Worm (Caenorhabditis elegans): ENCODE data around the gene snx-14.

The snx-14 gene

DNA sequence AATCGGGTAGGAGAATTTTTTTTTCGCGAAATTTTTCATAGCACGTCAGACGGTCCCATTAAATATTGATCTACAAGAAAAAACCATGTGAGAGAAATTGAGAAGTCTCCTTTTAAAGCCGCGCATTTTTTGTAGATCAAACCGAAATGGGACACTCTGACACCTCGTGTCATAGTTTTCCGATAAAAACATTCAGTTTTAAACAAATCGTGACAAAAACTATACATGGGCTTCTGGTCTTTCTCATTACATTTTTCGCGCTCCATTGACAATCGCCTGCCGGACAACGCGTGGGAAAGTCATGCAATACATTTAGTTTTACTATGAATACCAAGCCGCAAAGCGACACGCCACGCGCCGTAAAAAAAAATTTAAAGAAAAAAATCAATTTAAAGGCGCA is 25.6 kb downstream of the snx-14 start:
- TF ChIP-seq irx-1 (tag; optimal IDR thresholded peaks at IDR 0.05) (no peak), unc-30 (tag; optimal IDR thresholded peaks at IDR 0.05) (no peak), nhr-11 (tag; optimal IDR thresholded peaks at IDR 0.05) (no peak), nhr-12 (tag; optimal IDR thresholded peaks at IDR 0.05) (no peak), dsc-1 (tag; optimal IDR thresholded peaks at IDR 0.05) (no peak), zip-4 (GFP tag; optimal IDR thresholded peaks at IDR 0.05) (no peak)

DNA sequence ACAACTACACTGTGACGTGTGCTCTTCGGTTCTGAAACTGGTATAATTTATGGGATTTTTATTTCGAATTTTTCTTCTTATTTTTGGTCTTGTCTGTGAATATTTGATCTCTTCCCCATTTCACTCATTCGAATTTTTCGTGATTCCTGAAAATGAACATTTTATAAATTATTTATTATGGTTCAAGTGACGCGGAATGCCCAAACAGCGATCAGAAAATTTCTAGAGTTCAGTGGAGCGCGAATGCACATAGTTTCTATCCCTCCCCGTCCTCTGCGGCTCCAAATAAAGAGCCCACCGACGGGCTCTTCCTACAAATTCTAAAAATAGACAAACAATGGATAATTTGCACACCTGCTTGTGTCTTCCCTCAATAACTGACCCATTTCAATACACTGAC is 27.4 kb downstream of the snx-14 start, which contains the start of gene F54F11.1:
Gene F54F11.1, plus strand, starts transcription at position 301 of the 400 bp plus-strand sequence.
- TF ChIP-seq unc-86 (tag; optimal IDR thresholded peaks at IDR 0.05) = peak; percentile 39
- TF ChIP-seq sox-4 (tag; optimal IDR thresholded peaks at IDR 0.05) = no peak

DNA sequence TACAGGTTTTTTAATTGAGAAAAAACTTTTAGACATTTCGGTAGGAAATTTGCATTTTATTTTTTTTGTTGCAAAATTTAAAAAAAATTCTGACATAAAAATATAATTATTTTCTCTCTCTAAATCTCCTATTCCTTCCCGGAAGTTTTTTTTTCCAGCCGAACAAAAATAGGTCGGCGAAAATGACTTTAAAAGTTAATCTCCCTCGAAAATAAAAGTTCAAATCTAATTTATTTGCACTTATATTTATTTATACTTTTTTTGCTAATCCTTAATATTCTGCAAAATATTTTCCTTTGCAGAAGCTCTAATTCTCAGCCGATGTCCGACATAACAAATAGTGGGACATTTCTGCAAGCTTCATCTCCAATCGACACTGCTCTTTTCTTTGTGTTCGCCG is 29.4 kb downstream of the snx-14 start, which contains the start of gene F45H10.5:
Gene F45H10.5, plus strand, starts transcription at position 301 of the 400 bp plus-strand sequence.
- no peak for TF ChIP-seq unc-130 (tag; optimal IDR thresholded peaks at IDR 0.05)
- TF ChIP-seq ets-5 (GFP tag; IDR thresholded peaks at IDR 0.05) = no peak
- no peak for TF ChIP-seq egl-13 (tag; optimal IDR thresholded peaks at IDR 0.05)
- no peak for TF ChIP-seq fkh-4 (tag; optimal IDR thresholded peaks at IDR 0.05; ENCODE audit: borderline replicate concordance)
- no peak for TF ChIP-seq C34B4.2 (tag; optimal IDR thresholded peaks at IDR 0.05)
- no peak for TF ChIP-seq unc-30 (tag; optimal IDR thresholded peaks at IDR 0.05)
- no peak for TF ChIP-seq ceh-63 (GFP tag; optimal IDR thresholded peaks at IDR 0.05)
- no peak for TF ChIP-seq fos-1 (tag; optimal IDR thresholded peaks at IDR 0.05)
- TF ChIP-seq grh-1 (GFP tag; IDR thresholded peaks at IDR 0.05) = no peak
- no peak for TF ChIP-seq dpl-1 (GFP tag; optimal IDR thresholded peaks at IDR 0.05)
- no peak for TF ChIP-seq nhr-19 (GFP tag; conservative IDR thresholded peaks at IDR 0.05)
- no peak for TF ChIP-seq alr-1 (tag; optimal IDR thresholded peaks at IDR 0.05; ENCODE audit: borderline replicate concordance)
- TF ChIP-seq rnt-1 (tag; optimal IDR thresholded peaks at IDR 0.05) = no peak
- TF ChIP-seq nhr-77 (tag; optimal IDR thresholded peaks at IDR 0.05) = no peak
- no peak for TF ChIP-seq nhr-28 (tag; optimal IDR thresholded peaks at IDR 0.05)
- no peak for TF ChIP-seq ama-1 (optimal IDR thresholded peaks at IDR 0.05)

DNA sequence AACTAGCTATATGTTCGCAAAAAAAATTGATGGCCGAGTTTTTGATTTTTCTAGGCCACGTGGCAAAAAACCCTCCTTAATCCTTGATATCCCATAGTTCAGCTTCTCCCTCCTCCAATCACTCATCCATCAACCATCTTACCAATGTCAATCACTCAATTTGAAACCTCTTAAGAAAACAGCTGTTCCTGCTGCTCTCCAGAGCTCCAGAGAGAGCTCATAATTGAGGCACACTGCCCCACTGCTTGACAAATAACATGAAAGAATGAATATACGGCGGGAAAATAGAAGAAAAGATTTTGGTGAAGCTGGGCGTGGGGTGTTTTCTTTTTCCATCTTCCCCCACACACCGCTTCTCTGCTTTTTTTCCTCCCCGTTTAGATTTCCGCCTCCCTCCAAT is 30.4 kb downstream of the snx-14 start:
- TF ChIP-seq rnt-1 (tag; optimal IDR thresholded peaks at IDR 0.05) = peak; percentile 66
- TF ChIP-seq lin-14 (GFP tag; optimal IDR thresholded peaks at IDR 0.05) = peak; percentile 43
- 0 out of 2 replicates have a peak, but pooled peaks have one; percentile 4 for TF ChIP-seq nhr-19 (GFP tag; conservative IDR thresholded peaks at IDR 0.05)
- TF ChIP-seq mdl-1 (tag; optimal IDR thresholded peaks at IDR 0.05) = no peak
- no peak for TF ChIP-seq aha-1 (tag; optimal IDR thresholded peaks at IDR 0.05)
- no peak for TF ChIP-seq tbx-2 (tag; optimal IDR thresholded peaks at IDR 0.05)
- TF ChIP-seq efl-3 (GFP tag; optimal IDR thresholded peaks at IDR 0.05) = no peak
- TF ChIP-seq nhr-77 (tag; optimal IDR thresholded peaks at IDR 0.05) = no peak
- TF ChIP-seq egl-13 (tag; optimal IDR thresholded peaks at IDR 0.05) = no peak
- TF ChIP-seq sup-37 (GFP tag; optimal IDR thresholded peaks at IDR 0.05) = no peak
- no peak for TF ChIP-seq ama-1 (optimal IDR thresholded peaks at IDR 0.05)
- no peak for TF ChIP-seq nhr-90 (tag; optimal IDR thresholded peaks at IDR 0.05; ENCODE audit: poor library complexity)
- TF ChIP-seq ztf-4 (tag; optimal IDR thresholded peaks at IDR 0.05) = no peak
- TF ChIP-seq ceh-82 (tag; optimal IDR thresholded peaks at IDR 0.05) = no peak

DNA sequence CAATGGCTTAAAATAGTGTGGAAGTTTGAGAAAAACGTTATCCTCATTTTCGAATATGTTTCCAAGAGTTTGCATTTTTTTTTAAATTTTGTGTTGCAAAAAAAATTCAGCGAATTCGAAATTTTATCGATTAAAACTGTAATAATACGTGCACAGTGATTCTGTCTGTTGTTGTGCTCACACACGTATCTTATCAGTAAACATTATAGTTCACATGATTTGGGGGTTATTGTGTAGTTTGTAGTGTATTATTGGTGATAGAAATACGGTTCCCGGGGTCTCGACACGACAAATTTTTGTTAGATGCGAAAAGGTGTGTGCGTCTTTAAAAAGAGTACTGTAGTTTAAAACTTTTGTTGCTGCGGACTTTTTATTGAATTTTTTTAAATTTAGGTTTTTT is 35.3 kb downstream of the snx-14 start, which contains the start of gene drr-1:
Gene drr-1, minus strand, starts transcription at position 183 of the 400 bp plus-strand sequence.
- no peak for TF ChIP-seq nhr-11 (tag; optimal IDR thresholded peaks at IDR 0.05)
- TF ChIP-seq skn-1 (tag; optimal IDR thresholded peaks at IDR 0.05) = no peak
- TF ChIP-seq mdl-1 (tag; optimal IDR thresholded peaks at IDR 0.05) = no peak
- TF ChIP-seq hlh-17 (GFP tag; optimal IDR thresholded peaks at IDR 0.05; ENCODE audit: borderline replicate concordance) = no peak
- peak in 1 of 2 experiments; percentile 4 for TF ChIP-seq lin-35 (GFP tag; optimal IDR thresholded peaks at IDR 0.05)
- no peak for TF ChIP-seq ceh-8 (GFP tag; optimal IDR thresholded peaks at IDR 0.05)
- TF ChIP-seq lin-15B (tag; optimal IDR thresholded peaks at IDR 0.05) = no peak
- no peak for TF ChIP-seq Y116A8C.19 (tag; optimal IDR thresholded peaks at IDR 0.05; ENCODE audit: borderline replicate concordance)
- no peak for TF ChIP-seq C16A3.4 (tag; optimal IDR thresholded peaks at IDR 0.05)
- TF ChIP-seq elt-2 (tag; optimal IDR thresholded peaks at IDR 0.05) = peak; percentile 51

Data from whole organism, L1 larva.